Worm (Caenorhabditis elegans) whole organism, midembryonic: Measurements from ENCODE around the gene C02F5.12.

Source experiments
- T22C8.4 ChIP-seq: fragments of 200-800 bp; sonication (Bioruptor generic); IDR thresholded peaks from 2 replicates; pipeline ENCODE4 v1.3.6; 2022; ENCODE audit warnings: missing genetic modification characterization, missing compliant biosample characterization
- flt-1 ChIP-seq: fragments of 200-800 bp; sonication (Bioruptor generic); IDR thresholded peaks from 2 replicates; pipeline ENCODE4 v1.3.6; 2022; ENCODE audit warnings: missing genetic modification characterization, missing compliant biosample characterization
- klf-2 ChIP-seq: fragments of 200-800 bp; sonication (Bioruptor generic); conservative IDR thresholded peaks from 2 replicates; pipeline ENCODE4 v1.3.6; 2022; ENCODE audit warnings: missing genetic modification reagents, missing genetic modification characterization, missing compliant biosample characterization
- med-1 ChIP-seq: sonication (generic microtip); optimal IDR thresholded peaks from 2 replicates; lab custom pipeline; 2017; ENCODE audit warnings: missing genetic modification characterization, mild to moderate bottlenecking, missing compliant biosample characterization, antibody characterized with exemption, missing genetic modification reagents; ENCODE audit not compliant: insufficient read depth
- ref-1 ChIP-seq: fragments of 200-800 bp; sonication (Bioruptor generic); conservative IDR thresholded peaks from 2 replicates; pipeline ENCODE4 v1.3.6; 2022; ENCODE audit warnings: missing genetic modification reagents, missing genetic modification characterization, missing compliant biosample characterization
- ztf-29 ChIP-seq: fragments of 200-800 bp; sonication (Bioruptor generic); IDR thresholded peaks from 2 replicates; pipeline ENCODE4 v1.3.6; 2022; ENCODE audit warnings: missing genetic modification reagents, missing genetic modification characterization, missing compliant biosample characterization

DNA sequence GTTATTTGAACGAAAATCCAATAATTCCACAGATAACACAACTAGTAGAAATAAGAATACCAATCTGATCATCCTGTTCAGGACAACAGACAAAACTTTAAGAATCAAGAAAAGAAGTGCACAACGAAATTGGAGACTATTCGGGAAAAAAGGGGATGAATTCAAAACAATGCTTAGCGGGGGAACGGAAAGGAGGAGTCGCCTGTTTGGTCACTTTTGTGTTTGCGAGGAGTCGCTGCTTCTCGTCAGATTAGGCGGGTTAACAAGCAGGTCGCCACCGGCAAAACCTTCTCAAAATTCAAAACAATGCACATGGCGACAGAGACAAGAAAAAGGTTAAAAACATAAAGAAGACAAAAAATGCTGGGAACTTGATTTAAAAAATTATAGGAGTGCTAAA, 33.1 kb downstream of the C02F5.12 start, which contains the start of gene C30A5.10:
- TF ChIP-seq ztf-29 (no peak), ref-1 (GFP tag; lab: Robert Waterston, UW) (no peak), med-1 (GFP tag; lab: Kevin White, UChicago) (no peak), klf-2 (GFP tag; lab: Robert Waterston, UW) (no peak), flt-1 (GFP tag; lab: Robert Waterston, UW) (no peak), T22C8.4 (no peak)
